Worm (Caenorhabditis elegans) whole organism, early embryonic: ENCODE measurements around the gene D2045.8.

Source experiments
- B0310.2 ChIP-seq: sonication (generic microtip); optimal IDR thresholded peaks from 2 replicates; lab custom pipeline; 2016; ENCODE audit warnings: mild to moderate bottlenecking, missing genetic modification characterization, missing compliant biosample characterization
- F13C5.2 ChIP-seq: sonication (generic microtip); optimal IDR thresholded peaks from 2 replicates; lab custom pipeline; 2017; ENCODE audit warnings: mild to moderate bottlenecking, missing genetic modification characterization, inconsistent platforms, missing compliant biosample characterization
- aly-1 ChIP-seq: sonication (generic microtip); optimal IDR thresholded peaks from 2 replicates; lab custom pipeline; 2016; ENCODE audit warnings: missing genetic modification characterization, missing compliant biosample characterization
- ama-1 ChIP-seq: fragments of 150-350 bp; optimal IDR thresholded peaks from 2 replicates; lab custom pipeline; 2014
- ceh-13 ChIP-seq: fragments of 200-800 bp; sonication (Bioruptor generic); optimal IDR thresholded peaks from 2 replicates; lab custom pipeline; 2018; ENCODE audit warnings: mild to moderate bottlenecking, missing genetic modification characterization, missing compliant biosample characterization
- ceh-36 ChIP-seq: sonication (generic microtip); optimal IDR thresholded peaks from 2 replicates; lab custom pipeline; 2016; ENCODE audit warnings: missing genetic modification characterization, inconsistent platforms, missing compliant biosample characterization
- ets-7 ChIP-seq: sonication (generic microtip); optimal IDR thresholded peaks from 2 replicates; lab custom pipeline; 2016; ENCODE audit warnings: missing genotype, missing genetic modification characterization, missing compliant biosample characterization
- flt-1 ChIP-seq: fragments of 200-800 bp; sonication (Bioruptor generic); IDR thresholded peaks from 2 replicates; pipeline ENCODE4 v1.3.6; 2022; ENCODE audit warnings: missing genetic modification characterization, missing compliant biosample characterization
- hmbx-1 ChIP-seq: sonication (generic microtip); optimal IDR thresholded peaks from 2 replicates; lab custom pipeline; 2016; ENCODE audit warnings: mild to moderate bottlenecking, missing genetic modification characterization, missing compliant biosample characterization
- hmg-4 ChIP-seq: fragments of 200-800 bp; sonication (Bioruptor generic); optimal IDR thresholded peaks from 2 replicates; lab custom pipeline; 2018; ENCODE audit warnings: mild to moderate bottlenecking, missing genetic modification characterization, missing compliant biosample characterization
- hnd-1 ChIP-seq: sonication (generic microtip); optimal IDR thresholded peaks from 2 replicates; lab custom pipeline; 2016; ENCODE audit warnings: missing genetic modification characterization, missing compliant biosample characterization
- pes-1 ChIP-seq: fragments of 200-800 bp; sonication (Bioruptor generic); IDR thresholded peaks from 2 replicates; pipeline ENCODE4 v1.3.6; 2022; ENCODE audit warnings: missing genetic modification reagents, missing genetic modification characterization, missing compliant biosample characterization
- scrt-1 ChIP-seq: fragments of 200-800 bp; sonication (Bioruptor generic); IDR thresholded peaks from 2 replicates; pipeline ENCODE4 v1.3.6; 2022; ENCODE audit warnings: missing genetic modification characterization, missing compliant biosample characterization
- sea-1 ChIP-seq: fragments of 200-800 bp; sonication (Bioruptor generic); conservative IDR thresholded peaks from 2 replicates; pipeline ENCODE4 v1.3.6; 2022; ENCODE audit warnings: missing genetic modification characterization, missing compliant biosample characterization
- tbx-11 ChIP-seq: fragments of 200-800 bp; sonication (Bioruptor generic); IDR thresholded peaks from 2 replicates; pipeline ENCODE4 v1.3.6; 2022; ENCODE audit warnings: missing genetic modification characterization, missing compliant biosample characterization
- tbx-37 ChIP-seq: fragments of 200-800 bp; sonication (Bioruptor generic); conservative IDR thresholded peaks from 2 replicates; pipeline ENCODE4 v1.3.6; 2022; ENCODE audit warnings: missing genetic modification reagents, missing genetic modification characterization, missing compliant biosample characterization
- tra-4 ChIP-seq: sonication (generic microtip); optimal IDR thresholded peaks from 2 replicates; lab custom pipeline; 2017; ENCODE audit warnings: missing genetic modification characterization, missing compliant biosample characterization

D2045.8 gene

ce11 chrIII:10479180-10479579, 2.9 kb upstream of the D2045.8 start, which contains the start of gene D2045.7:
TSS of gene D2045.7 (plus strand) at chrIII:10479480.
- TF ChIP-seq B0310.2 (tag; lab: Kevin White, UChicago) (no peak), hmbx-1 (tag; lab: Kevin White, UChicago) (no peak), ama-1 (lab: Kevin White, UChicago) (no peak), hnd-1 (no peak), ceh-36 (tag; lab: Kevin White, UChicago) (no peak), tbx-37 (GFP tag; lab: Robert Waterston, UW) (no peak), aly-1 (tag; lab: Kevin White, UChicago) (no peak), F13C5.2 (tag; lab: Kevin White, UChicago) (no peak), flt-1 (no peak), ets-7 (no peak), pes-1 (no peak), ceh-13 (GFP tag; lab: Kevin White, UChicago) (no peak), tra-4 (no peak), scrt-1 (GFP tag; lab: Robert Waterston, UW) (no peak), sea-1 (GFP tag; lab: Robert Waterston, UW) (no peak), tbx-11 (no peak), hmg-4 (no peak)

ce11 chrIII:10481497-10481896, 591 bp upstream of the D2045.8 start:
- TF ChIP-seq F13C5.2 (tag; lab: Kevin White, UChicago), result no peak
- TF ChIP-seq ceh-36 (tag; lab: Kevin White, UChicago), result no peak
- TF ChIP-seq ets-7, result no peak
- no peak for TF ChIP-seq tra-4
- TF ChIP-seq B0310.2 (tag; lab: Kevin White, UChicago), result no peak
- TF ChIP-seq tbx-11, result no peak
- no peak for TF ChIP-seq ceh-13 (GFP tag; lab: Kevin White, UChicago)
- TF ChIP-seq pes-1, result no peak
- TF ChIP-seq hmg-4, result no peak
- TF ChIP-seq ama-1 (lab: Kevin White, UChicago), result no peak
- TF ChIP-seq tbx-37 (GFP tag; lab: Robert Waterston, UW), result no peak
- no peak for TF ChIP-seq hnd-1
- TF ChIP-seq hmbx-1 (tag; lab: Kevin White, UChicago), result no peak

ce11 chrIII:10486455-10486854, 4.4 kb downstream of the D2045.8 start:
- TF ChIP-seq hmbx-1 (tag; lab: Kevin White, UChicago), result no peak
- no peak for TF ChIP-seq ceh-13 (GFP tag; lab: Kevin White, UChicago)
- no peak for TF ChIP-seq pes-1
- TF ChIP-seq hmg-4, result no peak
- no peak for TF ChIP-seq ceh-36 (tag; lab: Kevin White, UChicago)
- TF ChIP-seq hnd-1, result no peak
- no peak for TF ChIP-seq tbx-37 (GFP tag; lab: Robert Waterston, UW)
- no peak for TF ChIP-seq scrt-1 (GFP tag; lab: Robert Waterston, UW)
- TF ChIP-seq F13C5.2 (tag; lab: Kevin White, UChicago), result no peak
- no peak for TF ChIP-seq B0310.2 (tag; lab: Kevin White, UChicago)
- TF ChIP-seq sea-1 (GFP tag; lab: Robert Waterston, UW), result no peak
- TF ChIP-seq ets-7, result no peak

ce11 chrIII:10488052-10488451, 6.0 kb downstream of the D2045.8 start, which contains the start of gene ptr-25:
TSS of gene ptr-25 (plus strand) at chrIII:10488124.
- no peak for TF ChIP-seq pes-1
- no peak for TF ChIP-seq hmg-4

ce11 chrIII:10503753-10504152, 21.7 kb downstream of the D2045.8 start, which contains the start of gene rab-33:
TSS of gene rab-33 (minus strand) at chrIII:10503853.
- no peak for TF ChIP-seq scrt-1 (GFP tag; lab: Robert Waterston, UW)

- TF ChIP-seq flt-1 (0 out of 2 replicates have a peak, but pooled peaks have one; percentile 28), tbx-11 (no peak)
Measured at ce11 chrIII:10505182-10505581, 23.1 kb downstream of the D2045.8 start, which contains the start of the genes taf-11.3 and urm-1. TSS of gene taf-11.3 (minus strand) at chrIII:10505250. TSS of gene urm-1 (plus strand) at chrIII:10505480.

ce11 chrIII:10505943-10506698, 24.0 kb downstream of the D2045.8 start:
- no peak for TF ChIP-seq hmbx-1 (tag; lab: Kevin White, UChicago)
- TF ChIP-seq ceh-13 (GFP tag; lab: Kevin White, UChicago), result no peak
- TF ChIP-seq tra-4, result no peak
- TF ChIP-seq B0310.2 (tag; lab: Kevin White, UChicago), result no peak
- no peak for TF ChIP-seq pes-1
- TF ChIP-seq tbx-37 (GFP tag; lab: Robert Waterston, UW), result no peak
- no peak for TF ChIP-seq ceh-36 (tag; lab: Kevin White, UChicago)
- TF ChIP-seq ets-7, result no peak
- no peak for TF ChIP-seq flt-1
- TF ChIP-seq hmg-4, result no peak
- TF ChIP-seq tbx-11, result no peak
- no peak for TF ChIP-seq hnd-1

- TF ChIP-seq B0310.2 (tag; lab: Kevin White, UChicago) (no peak), hmbx-1 (tag; lab: Kevin White, UChicago) (no peak), flt-1 (no peak), tbx-11 (no peak), hmg-4 (no peak), scrt-1 (GFP tag; lab: Robert Waterston, UW) (no peak), ets-7 (no peak), sea-1 (GFP tag; lab: Robert Waterston, UW) (no peak), tbx-37 (GFP tag; lab: Robert Waterston, UW) (no peak), tra-4 (no peak), aly-1 (tag; lab: Kevin White, UChicago) (no peak), ceh-13 (GFP tag; lab: Kevin White, UChicago) (no peak), hnd-1 (no peak), ama-1 (lab: Kevin White, UChicago) (no peak), F13C5.2 (tag; lab: Kevin White, UChicago) (no peak), pes-1 (no peak), ceh-36 (tag; lab: Kevin White, UChicago) (no peak)
Measured at ce11 chrIII:10506699-10507248, 24.7 kb downstream of the D2045.8 start, which contains the start of the genes sip-1 and sly-1. TSS of gene sip-1 (minus strand) at chrIII:10506801. TSS of gene sly-1 (plus strand) at chrIII:10507058.
